Worm (Caenorhabditis elegans): ENCODE data around the gene Y75B7AL.2.

Y75B7AL.2 gene

DNA sequence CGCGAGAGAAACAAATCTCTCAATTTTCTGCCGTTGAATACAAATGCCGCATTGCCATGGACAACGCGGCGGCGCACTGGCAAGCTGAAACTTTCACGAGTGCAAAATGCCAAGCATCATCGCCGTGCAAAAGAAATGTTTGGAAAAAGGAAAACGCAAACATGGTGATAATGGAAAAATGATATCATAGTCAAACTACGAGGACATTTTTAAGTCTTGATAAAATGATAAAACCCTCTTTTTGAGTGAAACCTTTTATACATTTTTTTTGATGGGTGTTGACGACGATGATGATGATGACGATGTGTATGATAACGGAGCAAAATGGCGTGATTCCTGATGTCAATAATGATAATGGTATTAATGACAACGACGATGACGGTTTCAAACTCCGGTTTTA is 70.7 kb downstream of the Y75B7AL.2 start:
- TF ChIP-seq fos-1 (tag; optimal IDR thresholded peaks at IDR 0.05): no peak
- no peak for TF ChIP-seq ceh-16 (tag; optimal IDR thresholded peaks at IDR 0.05)
- TF ChIP-seq elt-2 (tag; optimal IDR thresholded peaks at IDR 0.05): peak; percentile 56

DNA sequence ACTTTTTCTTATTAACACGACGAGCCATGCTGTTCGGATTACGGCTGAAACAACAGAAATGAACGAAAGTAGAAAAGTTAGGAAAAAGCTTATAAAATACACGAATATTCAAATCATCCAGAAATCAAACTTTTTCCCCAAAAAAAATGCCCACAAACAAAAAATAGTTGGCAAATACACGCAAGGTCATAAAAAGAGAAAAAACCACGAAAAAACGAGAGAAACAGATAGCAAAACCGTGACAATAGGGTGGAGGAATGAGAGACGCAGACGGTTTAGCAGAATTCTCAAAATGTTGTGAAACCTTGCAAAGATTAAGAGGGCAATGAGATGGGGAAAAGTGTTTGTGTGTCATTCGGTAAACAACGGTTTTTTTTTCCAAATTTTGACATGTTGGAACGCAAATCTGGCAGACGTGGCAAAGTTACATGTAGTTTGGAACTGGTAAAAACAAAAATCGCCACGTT is 72.3 kb downstream of the Y75B7AL.2 start, which contains the start of gene tank-1:
tank-1 (minus strand) TSS at position 51 of the 467 bp plus-strand sequence.
- no peak for TF ChIP-seq nhr-28 (tag; optimal IDR thresholded peaks at IDR 0.05)
- TF ChIP-seq lin-39 (tag; optimal IDR thresholded peaks at IDR 0.05): peak; percentile 14
- TF ChIP-seq zag-1 (tag; optimal IDR thresholded peaks at IDR 0.05): no peak
- TF ChIP-seq nhr-12 (tag; optimal IDR thresholded peaks at IDR 0.05): no peak
- no peak for TF ChIP-seq mml-1 (tag; optimal IDR thresholded peaks at IDR 0.05)
- no peak for TF ChIP-seq tbx-2 (tag; optimal IDR thresholded peaks at IDR 0.05)
- TF ChIP-seq jun-1 (tag; optimal IDR thresholded peaks at IDR 0.05): no peak
- TF ChIP-seq pqm-1 (tag; optimal IDR thresholded peaks at IDR 0.05): peak; percentile 50
- TF ChIP-seq hmg-11 (tag; optimal IDR thresholded peaks at IDR 0.05): peak; percentile 48
- TF ChIP-seq ceh-82 (tag; optimal IDR thresholded peaks at IDR 0.05): no peak
- peak; percentile 91 for TF ChIP-seq egl-5 (tag; optimal IDR thresholded peaks at IDR 0.05)
- TF ChIP-seq ceh-9 (tag; optimal IDR thresholded peaks at IDR 0.05): no peak
- TF ChIP-seq nhr-25 (tag; optimal IDR thresholded peaks at IDR 0.05): peak; percentile 74
- no peak for TF ChIP-seq mdl-1 (tag; optimal IDR thresholded peaks at IDR 0.05)
- TF ChIP-seq ztf-11 (tag; optimal IDR thresholded peaks at IDR 0.05): no peak
- no peak for TF ChIP-seq elt-1 (tag; optimal IDR thresholded peaks at IDR 0.05)
- TF ChIP-seq pha-4 (tag; optimal IDR thresholded peaks at IDR 0.05): no peak
- TF ChIP-seq snpc-4 (tag; optimal IDR thresholded peaks at IDR 0.05): no peak
- TF ChIP-seq lin-15B (tag; optimal IDR thresholded peaks at IDR 0.05): no peak
- TF ChIP-seq elt-3 (tag; optimal IDR thresholded peaks at IDR 0.05): no peak
- TF ChIP-seq nhr-237 (tag; optimal IDR thresholded peaks at IDR 0.05): no peak
- TF ChIP-seq ztf-4 (tag; optimal IDR thresholded peaks at IDR 0.05): no peak
- no peak for TF ChIP-seq R02D3.7 (tag; optimal IDR thresholded peaks at IDR 0.05)
- no peak for TF ChIP-seq daf-12 (tag; optimal IDR thresholded peaks at IDR 0.05)
- no peak for TF ChIP-seq ceh-28 (tag; optimal IDR thresholded peaks at IDR 0.05)
- peak; percentile 11 for TF ChIP-seq elt-2 (tag; optimal IDR thresholded peaks at IDR 0.05)
- no peak for TF ChIP-seq fos-1 (tag; optimal IDR thresholded peaks at IDR 0.05)
- TF ChIP-seq nhr-11 (tag; optimal IDR thresholded peaks at IDR 0.05): no peak
- no peak for TF ChIP-seq eor-1 (tag; optimal IDR thresholded peaks at IDR 0.05)
